Worm (Caenorhabditis elegans) whole organism, L3 larva: ENCODE data around the gene Y59H11AM.4.

ENCODE experiments used
- R02D3.7 ChIP-seq: fragments of 150-350 bp; optimal IDR thresholded peaks from 2 replicates; lab custom pipeline; 2014; ENCODE audit warnings: missing biosample characterization, missing genetic modification characterization
- aly-2 ChIP-seq: fragments of 150-350 bp; optimal IDR thresholded peaks from 2 replicates; lab custom pipeline; 2014; ENCODE audit warnings: missing biosample characterization, missing genetic modification characterization
- ceh-28 ChIP-seq: fragments of 150-350 bp; optimal IDR thresholded peaks from 2 replicates; lab custom pipeline; 2014; ENCODE audit warnings: missing biosample characterization, missing genetic modification reagents, missing genetic modification characterization
- egl-27 ChIP-seq: sonication (generic microtip); optimal IDR thresholded peaks from 4 replicates; lab custom pipeline; 2017; ENCODE audit warnings: missing biosample characterization, missing genetic modification reagents, missing genetic modification characterization
- elt-2 ChIP-seq: sonication (generic microtip); optimal IDR thresholded peaks from 2 replicates; lab custom pipeline; 2016; ENCODE audit warnings: missing genetic modification reagents, mild to moderate bottlenecking, missing genetic modification characterization, missing compliant biosample characterization
- fkh-10 ChIP-seq: sonication (generic microtip); optimal IDR thresholded peaks from 2 replicates; lab custom pipeline; 2017; ENCODE audit warnings: missing biosample characterization, missing genetic modification reagents, missing genetic modification characterization
- fkh-2 ChIP-seq: fragments of 150-350 bp; optimal IDR thresholded peaks from 2 replicates; lab custom pipeline; 2014; ENCODE audit warnings: missing biosample characterization, missing genetic modification reagents, missing genetic modification characterization
- jun-1 ChIP-seq: fragments of 150-350 bp; optimal IDR thresholded peaks from 2 replicates; lab custom pipeline; 2014; ENCODE audit warnings: missing biosample characterization, missing genetic modification reagents, missing genetic modification characterization
- lin-15B ChIP-seq: fragments of 150-350 bp; optimal IDR thresholded peaks from 2 replicates; lab custom pipeline; 2014; ENCODE audit warnings: missing biosample characterization, missing genetic modification characterization
- nhr-77 ChIP-seq: fragments of 150-350 bp; optimal IDR thresholded peaks from 2 replicates; lab custom pipeline; 2014; ENCODE audit warnings: missing biosample characterization, missing genetic modification characterization
- unc-39 ChIP-seq: sonication (generic microtip); optimal IDR thresholded peaks from 4 replicates; lab custom pipeline; 2017; ENCODE audit warnings: missing biosample characterization, missing genetic modification characterization
- unc-62 ChIP-seq: fragments of 150-350 bp; sonication (generic microtip); optimal IDR thresholded peaks from 4 replicates; lab custom pipeline; 2014; ENCODE audit warnings: missing biosample characterization, missing genetic modification reagents, missing genetic modification characterization

ce11 chrIV:8538011-8538658 is 32.0 kb downstream of the Y59H11AM.4 start:
- TF ChIP-seq unc-39 (tag; lab: Kevin White, UChicago) (no peak), unc-62 (GFP tag; lab: Kevin White, UChicago) (no peak), fkh-10 (GFP tag; lab: Kevin White, UChicago) (no peak), egl-27 (no peak), fkh-2 (tag; lab: Kevin White, UChicago) (no peak), elt-2 (tag; lab: Kevin White, UChicago) (peak; percentile 11), nhr-77 (tag; lab: Kevin White, UChicago) (no peak), jun-1 (no peak), R02D3.7 (tag; lab: Kevin White, UChicago) (no peak), ceh-28 (tag; lab: Kevin White, UChicago) (no peak), lin-15B (no peak), aly-2 (tag; lab: Kevin White, UChicago) (no peak)
